Fruit fly (Drosophila melanogaster): ENCODE data around the gene Cdk5alpha.

- TF ChIP-seq Snoo (tag; optimal IDR thresholded peaks at IDR 0.05) = no peak
- TF ChIP-seq CG8159 (tag; optimal IDR thresholded peaks at IDR 0.05) = no peak
- TF ChIP-seq CG9948 (tag; optimal IDR thresholded peaks at IDR 0.05) = no peak
- TF ChIP-seq CG13204 (GFP tag; optimal IDR thresholded peaks at IDR 0.05) = no peak
- no peak for TF ChIP-seq CG4496 (GFP tag; IDR thresholded peaks at IDR 0.05)
- TF ChIP-seq rn (GFP tag; IDR thresholded peaks at IDR 0.05) = no peak
- TF ChIP-seq EcR (GFP tag; optimal IDR thresholded peaks at IDR 0.05) = no peak
- no peak for TF ChIP-seq CG12605 (GFP tag; IDR thresholded peaks at IDR 0.05)
- TF ChIP-seq CG8301 (tag; optimal IDR thresholded peaks at IDR 0.05) = no peak
- no peak for TF ChIP-seq CG32121 (GFP tag; IDR thresholded peaks at IDR 0.05)
Observed at dm6 chr2L:10265129-10265528, 45.6 kb downstream of the Cdk5alpha start, which contains the start of gene Mob3.
